Fruit fly (Drosophila melanogaster) whole organism, embryonic: ENCODE results near the gene pug.
A peak's percentile ranks its signal among the peaks of the same experiment; 100 is the strongest.

Experiments used
- Atf6 ChIP-seq: fragments of 200-800 bp; sonication (Bioruptor generic); IDR thresholded peaks from 2 replicates; pipeline ENCODE4 v1.3.6; 2022; ENCODE audit warnings: missing biosample characterization, missing genetic modification characterization
- B-H1 ChIP-seq: fragments of 200-800 bp; sonication (Bioruptor generic); IDR thresholded peaks from 3 replicates; pipeline ENCODE4 v1.3.6; 2022; ENCODE audit warnings: missing biosample characterization, missing genetic modification characterization
- B-H2 ChIP-seq: fragments of 200-800 bp; sonication (Bioruptor generic); optimal IDR thresholded peaks from 2 replicates; lab custom pipeline; 2018; ENCODE audit warnings: missing biosample characterization, mild to moderate bottlenecking, missing genetic modification characterization
- BtbVII ChIP-seq: fragments of 200-800 bp; sonication (Bioruptor generic); optimal IDR thresholded peaks from 3 replicates; lab custom pipeline; 2017; ENCODE audit warnings: missing biosample characterization, mild to moderate bottlenecking, missing genetic modification characterization
- CG10366 ChIP-seq: fragments of 200-800 bp; sonication (Bioruptor generic); IDR thresholded peaks from 2 replicates; pipeline ENCODE4 v1.3.6; 2022; ENCODE audit warnings: missing biosample characterization, missing genetic modification characterization
- CG10979 ChIP-seq: fragments of 200-800 bp; sonication (Bioruptor generic); optimal IDR thresholded peaks from 2 replicates; lab custom pipeline; 2018; ENCODE audit warnings: missing biosample characterization, mild to moderate bottlenecking, missing genetic modification characterization, moderate library complexity
- CG11085 ChIP-seq: fragments of 200-800 bp; sonication (Bioruptor generic); IDR thresholded peaks from 2 replicates; pipeline ENCODE4 v1.3.6; 2022; ENCODE audit warnings: missing biosample characterization, missing genetic modification characterization
- CG12769 ChIP-seq: fragments of 200-800 bp; sonication (Bioruptor generic); optimal IDR thresholded peaks from 2 replicates; lab custom pipeline; 2019; ENCODE audit warnings: missing biosample characterization, mild to moderate bottlenecking, missing genetic modification characterization, moderate library complexity
- CG13123 ChIP-seq: fragments of 200-800 bp; sonication (Bioruptor generic); optimal IDR thresholded peaks from 2 replicates; lab custom pipeline; 2016; ENCODE audit warnings: missing biosample characterization, missing genetic modification characterization
- CG13296 ChIP-seq: fragments of 200-800 bp; sonication (Bioruptor generic); optimal IDR thresholded peaks from 3 replicates; lab custom pipeline; 2018; ENCODE audit warnings: missing biosample characterization, mild to moderate bottlenecking, missing genetic modification characterization
- CG13624 ChIP-seq: fragments of 200-800 bp; sonication (Bioruptor generic); optimal IDR thresholded peaks from 2 replicates; lab custom pipeline; 2016; ENCODE audit warnings: missing biosample characterization, missing genetic modification characterization
- CG15073 ChIP-seq: fragments of 200-800 bp; sonication (Bioruptor generic); optimal IDR thresholded peaks from 2 replicates; lab custom pipeline; 2016; ENCODE audit warnings: missing biosample characterization, missing genetic modification characterization
- CG16779 ChIP-seq: fragments of 200-800 bp; sonication (Bioruptor generic); IDR thresholded peaks from 2 replicates; pipeline ENCODE4 v1.3.6; 2022; ENCODE audit warnings: missing biosample characterization, missing genetic modification characterization
- CG18476 ChIP-seq: fragments of 200-800 bp; sonication (Bioruptor generic); optimal IDR thresholded peaks from 2 replicates; lab custom pipeline; 2016; ENCODE audit warnings: missing biosample characterization, mild to moderate bottlenecking, missing genetic modification characterization
- CG2120 ChIP-seq: fragments of 200-800 bp; sonication (Bioruptor generic); optimal IDR thresholded peaks from 3 replicates; lab custom pipeline; 2016; ENCODE audit warnings: missing biosample characterization, missing genetic modification characterization
- CG2712 ChIP-seq: fragments of 200-800 bp; optimal IDR thresholded peaks from 3 replicates; lab custom pipeline; 2019; ENCODE audit warnings: missing biosample characterization, mild to moderate bottlenecking, missing genetic modification characterization, moderate library complexity
- CG3065 ChIP-seq: fragments of 200-800 bp; sonication (Bioruptor generic); optimal IDR thresholded peaks from 2 replicates; lab custom pipeline; 2016; ENCODE audit warnings: missing biosample characterization, missing genetic modification characterization
- CG31388 ChIP-seq: fragments of 200-800 bp; sonication (Bioruptor generic); optimal IDR thresholded peaks from 2 replicates; lab custom pipeline; 2016; ENCODE audit warnings: missing biosample characterization, missing genetic modification characterization
- CG3726 ChIP-seq: fragments of 200-800 bp; sonication (Bioruptor generic); IDR thresholded peaks from 3 replicates; pipeline ENCODE4, ENCODE4 v1.3.6; 2022; ENCODE audit warnings: missing biosample characterization, missing genetic modification characterization
- CG6791 ChIP-seq: fragments of 200-800 bp; sonication (Bioruptor generic); IDR thresholded peaks from 3 replicates; pipeline ENCODE4 v1.3.6; 2022; ENCODE audit warnings: missing biosample characterization, missing genetic modification characterization; ENCODE audit not compliant: partially characterized antibody
- CG7357 ChIP-seq: fragments of 200-800 bp; sonication (Bioruptor generic); IDR thresholded peaks from 3 replicates; pipeline ENCODE4 v1.3.6; 2022; ENCODE audit warnings: missing biosample characterization, missing genetic modification characterization
- CG7556 ChIP-seq: fragments of 200-800 bp; sonication (Bioruptor generic); optimal IDR thresholded peaks from 2 replicates; lab custom pipeline; 2017; ENCODE audit warnings: missing biosample characterization, mild to moderate bottlenecking, missing genetic modification characterization
- CG7745 ChIP-seq: fragments of 200-800 bp; sonication (Bioruptor generic); optimal IDR thresholded peaks from 2 replicates; lab custom pipeline; 2018; ENCODE audit warnings: missing biosample characterization, mild to moderate bottlenecking, missing genetic modification characterization, moderate library complexity
- Dad ChIP-seq: fragments of 200-800 bp; sonication (Bioruptor generic); optimal IDR thresholded peaks from 3 replicates; lab custom pipeline; 2016; ENCODE audit warnings: missing biosample characterization, missing genetic modification characterization
- Dek ChIP-seq: fragments of 200-800 bp; sonication (Bioruptor generic); optimal IDR thresholded peaks from 3 replicates; lab custom pipeline; 2019; ENCODE audit warnings: missing biosample characterization, mild to moderate bottlenecking, missing genetic modification characterization, moderate library complexity
- Dfd ChIP-seq, 2 experiments: fragments of >200 bp; optimal IDR thresholded peaks; 2 replicates each; lab custom pipeline; 2017; ENCODE audit warnings: missing biosample characterization in 2 of 2, missing genetic modification characterization in 2 of 2
- Dp ChIP-seq: fragments of 200-800 bp; sonication (Bioruptor generic); optimal IDR thresholded peaks from 2 replicates; lab custom pipeline; 2018; ENCODE audit warnings: missing biosample characterization, mild to moderate bottlenecking, missing genetic modification characterization, moderate library complexity
- ERR ChIP-seq: fragments of 200-800 bp; sonication (Bioruptor generic); optimal IDR thresholded peaks from 2 replicates; lab custom pipeline; 2016; ENCODE audit warnings: missing biosample characterization, missing genetic modification characterization
- Eip74EF ChIP-seq, 2 experiments: fragments of 200-800 bp in 1 of 2; fragments of >200 bp in 1 of 2; sonication (Bioruptor generic) in 1 of 2; optimal IDR thresholded peaks; 2 replicates each; lab custom pipeline; 2017 to 2019; ENCODE audit warnings: missing biosample characterization in 2 of 2, missing genetic modification characterization in 2 of 2, mild to moderate bottlenecking in 1 of 2, moderate library complexity in 1 of 2
- Elba2 ChIP-seq: fragments of 200-800 bp; sonication (Bioruptor generic); optimal IDR thresholded peaks from 3 replicates; lab custom pipeline; 2016; ENCODE audit warnings: missing biosample characterization, missing genetic modification characterization
- Oli ChIP-seq: fragments of 200-800 bp; sonication (Bioruptor generic); optimal IDR thresholded peaks from 2 replicates; lab custom pipeline; 2018; ENCODE audit warnings: missing biosample characterization, mild to moderate bottlenecking, missing genetic modification characterization, moderate library complexity
- Pdp1 ChIP-seq, 2 experiments: fragments of 200-800 bp; sonication (Bioruptor generic); optimal IDR thresholded peaks; 3 replicates each; lab custom pipeline; 2016; ENCODE audit warnings: missing biosample characterization in 2 of 2, missing genetic modification characterization in 2 of 2, mild to moderate bottlenecking in 1 of 2, moderate library complexity in 1 of 2
- Rfx ChIP-seq: fragments of 200-800 bp; sonication (Bioruptor generic); IDR thresholded peaks from 2 replicates; pipeline ENCODE4 v1.3.6; 2022; ENCODE audit warnings: missing biosample characterization, missing genetic modification characterization
- Xrp1 ChIP-seq: fragments of 200-800 bp; sonication (Bioruptor generic); IDR thresholded peaks from 2 replicates; pipeline ENCODE4 v1.3.6; 2022; ENCODE audit warnings: missing biosample characterization, missing genetic modification characterization
- al ChIP-seq: fragments of 200-800 bp; sonication (Bioruptor generic); IDR thresholded peaks from 2 replicates; pipeline ENCODE4 v1.3.6; 2022; ENCODE audit warnings: missing biosample characterization, missing genetic modification characterization
- bowl ChIP-seq: fragments of 200-800 bp; sonication (Bioruptor generic); IDR thresholded peaks from 2 replicates; pipeline ENCODE4 v1.3.6; 2022; ENCODE audit warnings: missing biosample characterization, missing genetic modification characterization
- cad ChIP-seq: fragments of >200 bp; optimal IDR thresholded peaks from 2 replicates; lab custom pipeline; 2017; ENCODE audit warnings: missing biosample characterization, missing genetic modification characterization
- crol ChIP-seq: fragments of 200-800 bp; sonication (Bioruptor generic); IDR thresholded peaks from 2 replicates; pipeline ENCODE4 v1.3.6; 2022; ENCODE audit warnings: missing biosample characterization, missing genetic modification characterization
- dan ChIP-seq: fragments of 200-800 bp; sonication (Bioruptor generic); IDR thresholded peaks from 2 replicates; pipeline ENCODE4 v1.3.6; 2022; ENCODE audit warnings: missing biosample characterization, missing genetic modification characterization
- fd64A ChIP-seq: fragments of 200-800 bp; sonication (Bioruptor generic); optimal IDR thresholded peaks from 3 replicates; lab custom pipeline; 2018; ENCODE audit warnings: missing biosample characterization, mild to moderate bottlenecking, missing genetic modification characterization
- gfzf ChIP-seq: fragments of 200-800 bp; sonication (Bioruptor generic); optimal IDR thresholded peaks from 2 replicates; lab custom pipeline; 2016; ENCODE audit warnings: missing biosample characterization, mild to moderate bottlenecking, missing genetic modification characterization, moderate library complexity
- hth ChIP-seq: fragments of >200 bp; optimal IDR thresholded peaks from 2 replicates; lab custom pipeline; 2017; ENCODE audit warnings: inconsistent platforms
- insv ChIP-seq, 2 experiments: fragments of 200-800 bp; sonication (Bioruptor generic); optimal IDR thresholded peaks; 3 replicates each; lab custom pipeline; 2016 to 2018; ENCODE audit warnings: missing biosample characterization in 2 of 2, missing genetic modification characterization in 2 of 2
- lilli ChIP-seq: fragments of 200-800 bp; sonication (Bioruptor generic); optimal IDR thresholded peaks from 3 replicates; lab custom pipeline; 2016; ENCODE audit warnings: missing biosample characterization, missing genetic modification characterization
- maf-S ChIP-seq: fragments of 200-800 bp; sonication (Bioruptor generic); optimal IDR thresholded peaks from 2 replicates; lab custom pipeline; 2016; ENCODE audit warnings: missing biosample characterization, missing genetic modification characterization
- odd ChIP-seq: fragments of 200-800 bp; sonication (Bioruptor generic); optimal IDR thresholded peaks from 2 replicates; lab custom pipeline; 2017; ENCODE audit warnings: missing biosample characterization, mild to moderate bottlenecking, missing genetic modification characterization
- onecut ChIP-seq: fragments of 200-800 bp; sonication (Bioruptor generic); IDR thresholded peaks from 2 replicates; pipeline ENCODE4 v1.3.6; 2022; ENCODE audit warnings: missing biosample characterization, missing genetic modification characterization
- p53 ChIP-seq: fragments of 200-800 bp; sonication (Bioruptor generic); optimal IDR thresholded peaks from 2 replicates; lab custom pipeline; 2016; ENCODE audit warnings: missing biosample characterization, missing genetic modification characterization
- pita ChIP-seq: fragments of 200-800 bp; sonication (Bioruptor generic); optimal IDR thresholded peaks from 2 replicates; lab custom pipeline; 2017; ENCODE audit warnings: missing biosample characterization, mild to moderate bottlenecking, missing genetic modification characterization
- ro ChIP-seq: fragments of 200-800 bp; sonication (Bioruptor generic); IDR thresholded peaks from 2 replicates; pipeline ENCODE4 v1.3.6; 2022; ENCODE audit warnings: missing biosample characterization, missing genetic modification characterization
- stwl ChIP-seq: fragments of 200-800 bp; sonication (Bioruptor generic); optimal IDR thresholded peaks from 3 replicates; lab custom pipeline; 2018; ENCODE audit warnings: missing biosample characterization, mild to moderate bottlenecking, missing genetic modification characterization, moderate library complexity
- zen ChIP-seq: fragments of 200-800 bp; sonication (Bioruptor generic); optimal IDR thresholded peaks from 3 replicates; lab custom pipeline; 2018; ENCODE audit warnings: missing biosample characterization, mild to moderate bottlenecking, missing genetic modification characterization, moderate library complexity

Gene pug

DNA sequence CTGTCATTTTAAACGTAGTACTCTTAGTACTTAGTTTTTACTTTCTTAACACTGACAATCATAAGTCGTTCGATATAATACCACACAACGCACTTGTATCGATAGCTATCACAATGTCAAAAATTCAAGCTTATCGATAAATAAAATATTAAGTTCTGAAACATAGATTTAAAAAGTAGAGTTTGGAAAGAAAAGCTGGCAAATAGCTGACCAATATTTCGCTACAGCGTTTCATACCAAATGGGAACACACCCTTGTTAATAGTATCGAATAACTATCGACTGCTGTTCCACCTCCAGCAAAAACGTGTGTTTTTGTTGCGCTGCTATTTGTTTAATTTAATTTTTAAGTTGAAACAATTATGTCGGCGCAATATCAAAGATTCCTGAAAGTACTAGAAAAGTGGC is at the start of gene pug, which contains the start of the genes CG14683 and CG46459 (continued):
- TF ChIP-seq ro (GFP tag; lab: Robert Waterston, UW) (no peak), CG15073 (GFP tag; lab: Kevin White, UChicago) (no peak), cad (GFP tag; lab: Kevin White, UChicago) (no peak), gfzf (peak; percentile 52), CG10366 (no peak; the same call in 1 of the 2 replicates), dan (no peak), CG2120 (peak; percentile 64), stwl (peak; percentile 94), ERR (GFP tag; lab: Kevin White, UChicago) (peak; percentile 50), zen (tag; lab: Kevin White, UChicago) (peak; percentile 54), B-H2 (GFP tag; lab: Kevin White, UChicago) (peak; percentile 14), Dad (GFP tag; lab: Kevin White, UChicago) (no peak), CG16779 (GFP tag; lab: Robert Waterston, UW) (no peak), Rfx (peak; percentile 63), CG7556 (GFP tag; lab: Kevin White, UChicago) (no peak), CG12769 (tag; lab: Kevin White, UChicago) (no peak), insv (GFP tag; optimal IDR thresholded peaks at IDR 0.05; lab: Kevin White, UChicago) (no peak), CG13123 (GFP tag; lab: Kevin White, UChicago) (no peak), Dp (GFP tag; lab: Kevin White, UChicago) (peak; percentile 63), CG7357 (GFP tag; lab: Robert Waterston, UW) (no peak), CG31388 (GFP tag; lab: Kevin White, UChicago) (no peak), onecut (GFP tag; lab: Robert Waterston, UW) (no peak), CG11085 (GFP tag; lab: Robert Waterston, UW) (no peak), CG3726 (no peak), crol (GFP tag; lab: Robert Waterston, UW) (no peak), CG13296 (GFP tag; lab: Kevin White, UChicago) (no peak), lilli (peak; percentile 74), bowl (no peak), CG13624 (peak; percentile 62), odd (GFP tag; lab: Kevin White, UChicago) (no peak), BtbVII (GFP tag; lab: Kevin White, UChicago) (no peak), CG6791 (GFP tag; lab: Robert Waterston, UW) (peak; percentile 92), fd64A (GFP tag; lab: Kevin White, UChicago) (no peak), Atf6 (0 out of 2 replicates have a peak, but pooled peaks have one; percentile 20), maf-S (GFP tag; lab: Kevin White, UChicago) (peak; percentile 41), B-H1 (GFP tag; lab: Robert Waterston, UW) (no peak), Elba2 (no peak), pita (GFP tag; lab: Kevin White, UChicago) (no peak), al (GFP tag; lab: Robert Waterston, UW) (peak; percentile 21; the same call in 1 of the 2 replicates), CG2712 (tag; lab: Kevin White, UChicago) (peak; percentile 69), Xrp1 (no peak), Eip74EF (GFP tag; optimal IDR thresholded peaks at IDR 0.05; lab: Kevin White, UChicago) (no peak), Pdp1 (GFP tag; optimal IDR thresholded peaks at IDR 0.05; lab: Kevin White, UChicago) (peak; percentile 61 to 75), Oli (tag; lab: Kevin White, UChicago) (no peak), CG10979 (tag; lab: Kevin White, UChicago) (no peak), Dek (no peak), Dfd (GFP tag; optimal IDR thresholded peaks at IDR 0.05; lab: Kevin White, UChicago) (no peak), CG7745 (tag; lab: Kevin White, UChicago) (no peak), CG3065 (no peak), p53 (peak; percentile 24), hth (lab: Kevin White, UChicago) (no peak), CG18476 (GFP tag; lab: Kevin White, UChicago) (peak; percentile 24)
